Worm (Caenorhabditis elegans): Measurements from ENCODE around the gene C06H5.13.
"Not testable (repeated sequence)": the region's sequence is repeated elsewhere in the genome, so short reads cannot be mapped to it uniquely, and the experiment has no call there.

Gene C06H5.13

DNA sequence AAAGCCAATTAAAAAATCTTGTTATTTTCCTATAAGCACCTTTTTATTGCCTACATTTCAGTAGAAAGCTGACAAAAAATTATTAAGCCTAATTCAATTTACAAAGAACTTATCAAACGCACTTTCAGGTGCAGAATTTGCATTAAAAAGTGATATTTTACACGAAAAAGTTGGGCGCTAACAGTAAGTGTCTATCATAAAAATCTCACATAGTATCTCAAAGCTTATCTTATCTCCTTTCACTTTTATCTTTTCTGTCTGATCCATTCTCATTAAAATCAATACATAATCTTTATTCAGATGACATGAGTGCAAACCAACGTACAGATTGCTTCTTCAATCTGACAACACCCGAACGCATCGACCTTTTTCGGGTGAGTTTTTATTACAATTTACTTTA lies 12.5 kb upstream of the C06H5.13 start, which contains the start of gene dcar-1:
Gene dcar-1 (plus strand): TSS at position 301 of the 400 bp plus-strand sequence.
- TF ChIP-seq blmp-1 (tag; optimal IDR thresholded peaks at IDR 0.05) (peak; percentile 75), elt-3 (tag; optimal IDR thresholded peaks at IDR 0.05) (peak in 2 of 6 experiments; percentile 17 to 23), fkh-4 (tag; optimal IDR thresholded peaks at IDR 0.05; ENCODE audit: borderline replicate concordance) (no peak)

DNA sequence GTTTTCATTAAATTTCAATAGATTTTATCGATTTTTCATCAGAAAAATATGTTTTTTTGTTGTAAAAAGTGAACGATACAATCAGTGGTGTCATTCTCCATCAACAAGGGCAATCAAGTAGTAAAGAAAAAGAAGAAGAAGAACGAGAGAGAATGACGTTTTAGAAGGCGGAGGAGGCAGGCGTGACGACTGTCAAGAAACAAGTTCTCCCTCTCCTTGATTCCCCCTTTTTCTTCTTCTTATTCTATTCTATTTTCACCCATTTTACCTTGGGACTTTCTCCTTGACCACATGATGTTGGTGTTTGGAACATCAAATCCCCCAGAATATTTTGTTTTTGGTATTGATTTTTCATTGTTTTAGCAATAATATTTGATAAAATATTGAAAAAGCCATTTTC lies 8.2 kb upstream of the C06H5.13 start:
- no peak for TF ChIP-seq aha-1 (tag; optimal IDR thresholded peaks at IDR 0.05)
- no peak for TF ChIP-seq skn-1 (tag; optimal IDR thresholded peaks at IDR 0.05)
- TF ChIP-seq lin-14 (GFP tag; optimal IDR thresholded peaks at IDR 0.05): peak; percentile 72
- TF ChIP-seq ceh-88 (GFP tag; IDR thresholded peaks at IDR 0.05): no peak
- peak in 1 of 3 experiments; percentile 2 for TF ChIP-seq dpl-1 (GFP tag; optimal IDR thresholded peaks at IDR 0.05)
- TF ChIP-seq efl-1 (optimal IDR thresholded peaks at IDR 0.05): no peak
- peak in 1 of 2 experiments; percentile 86 for TF ChIP-seq efl-1 (GFP tag; optimal IDR thresholded peaks at IDR 0.05 in 1 of 2)
- TF ChIP-seq nhr-85 (tag): peak; percentile 84
- no peak for TF ChIP-seq pax-3 (tag; optimal IDR thresholded peaks at IDR 0.05)
- TF ChIP-seq lsy-2 (tag; optimal IDR thresholded peaks at IDR 0.05): peak in 1 of 2 experiments; percentile 18
- no peak for TF ChIP-seq ceh-90 (tag; optimal IDR thresholded peaks at IDR 0.05)
- peak; percentile 7; the same call in 1 of the 2 replicates for TF ChIP-seq nhr-19 (GFP tag; conservative IDR thresholded peaks at IDR 0.05)
- no peak for TF ChIP-seq nhr-237 (tag; optimal IDR thresholded peaks at IDR 0.05)
- peak in 1 of 2 experiments; percentile 49 for TF ChIP-seq lin-35 (GFP tag; optimal IDR thresholded peaks at IDR 0.05)
- no peak for TF ChIP-seq lin-15B (tag; optimal IDR thresholded peaks at IDR 0.05)
- TF ChIP-seq mab-9 (GFP tag; IDR thresholded peaks at IDR 0.05): no peak
- peak; percentile 43 for TF ChIP-seq snu-23 (GFP tag; optimal IDR thresholded peaks at IDR 0.05)
- peak; percentile 12 for TF ChIP-seq nhr-71 (tag; optimal IDR thresholded peaks at IDR 0.05)
- peak in 1 of 6 experiments; percentile 52 for TF ChIP-seq elt-3 (tag; optimal IDR thresholded peaks at IDR 0.05)
- TF ChIP-seq efl-3 (GFP tag; optimal IDR thresholded peaks at IDR 0.05): no peak
- peak; percentile 97 for TF ChIP-seq blmp-1 (tag; optimal IDR thresholded peaks at IDR 0.05)
- TF ChIP-seq mep-1 (tag; optimal IDR thresholded peaks at IDR 0.05): peak; percentile 19
- no peak for TF ChIP-seq nhr-12 (tag; optimal IDR thresholded peaks at IDR 0.05)
- TF ChIP-seq ztf-4 (tag; optimal IDR thresholded peaks at IDR 0.05): no peak
- no peak for TF ChIP-seq lin-13 (GFP tag; optimal IDR thresholded peaks at IDR 0.05)
- TF ChIP-seq nhr-20 (tag; optimal IDR thresholded peaks at IDR 0.05): peak; percentile 38
- TF ChIP-seq C16A3.4 (tag; optimal IDR thresholded peaks at IDR 0.05): peak; percentile 31

DNA sequence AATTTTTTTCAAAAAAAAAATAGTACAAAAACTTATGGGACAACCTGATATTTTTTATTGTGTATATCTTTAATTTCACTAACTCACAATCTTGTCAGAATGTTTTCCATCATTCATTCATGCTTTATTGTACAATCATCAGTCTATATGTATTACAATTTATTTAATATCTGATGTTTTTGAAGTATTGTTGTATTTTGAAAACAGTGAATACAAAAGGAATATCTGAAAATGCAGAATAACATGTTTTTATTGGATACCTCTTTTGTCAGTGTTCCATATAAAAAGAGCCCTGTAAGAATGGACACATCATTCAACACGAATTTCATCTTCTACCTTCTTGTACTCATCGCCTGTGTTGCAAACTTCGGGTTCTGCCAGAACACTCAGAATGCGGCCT lies 6.3 kb upstream of the C06H5.13 start, which contains the start of gene C06H5.14:
Gene C06H5.14 (plus strand): TSS at position 301 of the 400 bp plus-strand sequence.
- not testable (repeated sequence) for TF ChIP-seq swsn-7 (tag; optimal IDR thresholded peaks at IDR 0.05); mab-9 (GFP tag; IDR thresholded peaks at IDR 0.05); lsy-2 (tag; optimal IDR thresholded peaks at IDR 0.05)

DNA sequence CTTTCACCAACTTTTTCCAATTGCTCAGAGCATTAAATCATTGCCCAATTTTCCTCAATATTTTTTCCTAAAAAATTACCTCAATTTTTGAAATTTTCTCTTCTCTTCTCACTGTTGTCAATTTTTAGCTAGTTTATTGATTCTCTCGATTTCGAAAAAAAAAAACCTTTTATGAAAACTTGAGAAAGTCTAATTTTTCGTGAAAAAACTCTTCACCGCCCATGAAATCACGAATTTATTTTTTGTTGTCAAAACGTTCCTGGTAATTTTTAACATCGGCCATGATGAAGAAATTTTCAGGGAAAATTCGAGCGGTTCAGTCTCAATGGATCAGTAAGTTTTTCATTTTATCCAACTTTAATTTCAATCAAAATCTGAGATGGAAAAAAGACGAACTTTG lies 2.0 kb upstream of the C06H5.13 start, which contains the start of gene fbxa-157:
Gene fbxa-157 (plus strand): TSS at position 301 of the 400 bp plus-strand sequence.
- TF ChIP-seq lin-35 (GFP tag; optimal IDR thresholded peaks at IDR 0.05) (no peak), ceh-8 (GFP tag; optimal IDR thresholded peaks at IDR 0.05) (no peak), mep-1 (tag; optimal IDR thresholded peaks at IDR 0.05) (no peak), aha-1 (tag; optimal IDR thresholded peaks at IDR 0.05) (no peak)

DNA sequence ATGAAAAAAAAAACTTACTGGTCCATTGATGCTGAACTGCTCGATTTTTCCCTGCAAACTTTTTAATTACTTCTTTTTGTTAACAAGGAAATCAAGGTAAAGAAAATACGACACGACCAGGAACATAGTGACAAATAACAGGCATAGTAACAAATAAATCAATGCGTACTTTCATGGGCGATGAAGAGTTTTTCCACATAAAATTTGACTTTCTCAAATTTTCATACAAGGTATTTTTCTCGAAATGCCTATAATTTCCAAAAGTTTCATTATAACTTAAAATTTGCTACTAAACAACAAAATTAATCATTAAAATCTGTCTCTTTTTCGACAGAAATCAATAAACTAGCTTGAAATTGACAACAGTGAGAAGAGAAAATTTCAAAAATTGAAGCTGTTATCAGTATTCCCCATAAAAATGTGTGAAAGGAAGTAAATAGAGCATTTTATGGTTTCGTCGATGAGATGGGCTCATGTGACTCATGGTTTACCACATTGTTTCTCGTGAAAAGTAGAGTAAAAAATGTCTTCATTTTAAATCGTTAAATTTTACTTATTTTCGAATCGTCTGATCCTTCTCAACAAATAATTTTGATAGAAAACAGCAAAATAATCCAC lies 701 bp downstream of the C06H5.13 start, which contains the start of gene fbxa-156:
Gene fbxa-156 (minus strand): TSS at position 51 of the 618 bp plus-strand sequence.
- TF ChIP-seq nhr-84 (tag; optimal IDR thresholded peaks at IDR 0.05) (no peak), hlh-17 (GFP tag; optimal IDR thresholded peaks at IDR 0.05; ENCODE audit: borderline replicate concordance) (no peak), ceh-63 (GFP tag; optimal IDR thresholded peaks at IDR 0.05) (no peak), elt-2 (tag; optimal IDR thresholded peaks at IDR 0.05) (peak; percentile 25), nhr-237 (tag; optimal IDR thresholded peaks at IDR 0.05) (no peak), pax-3 (tag; optimal IDR thresholded peaks at IDR 0.05) (no peak), lin-35 (GFP tag; optimal IDR thresholded peaks at IDR 0.05) (no peak), nhr-12 (tag; optimal IDR thresholded peaks at IDR 0.05) (no peak), ama-1 (optimal IDR thresholded peaks at IDR 0.05) (no peak)

Data from whole organism, L1 larva.